Fruit fly (Drosophila melanogaster): ENCODE measurements around the gene elm.

DNA sequence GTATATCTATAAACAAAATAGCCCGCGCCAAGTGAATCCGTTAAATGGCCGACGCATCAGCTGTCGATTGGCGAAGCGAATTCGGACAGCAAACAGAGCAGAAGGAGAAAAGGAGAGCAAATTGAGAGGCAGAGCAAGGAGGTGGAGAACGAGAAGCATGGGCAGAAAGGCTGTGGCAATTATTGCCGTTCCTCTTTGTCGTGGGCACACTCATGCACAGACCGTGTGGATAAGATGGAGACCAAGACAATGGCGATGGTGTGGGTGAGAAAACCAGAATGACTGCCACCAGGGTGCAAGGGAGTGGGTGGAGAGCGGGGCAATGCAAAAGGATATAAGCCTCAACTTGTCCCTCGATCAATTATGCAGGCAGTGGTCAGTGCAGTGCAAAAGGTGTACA lies 43.5 kb downstream of the elm start:
- TF ChIP-seq pan (optimal IDR thresholded peaks at IDR 0.05): no peak
- TF ChIP-seq EcR (GFP tag; optimal IDR thresholded peaks at IDR 0.05): no peak
- TF ChIP-seq CG8478 (optimal IDR thresholded peaks at IDR 0.05): no peak
- TF ChIP-seq usp (GFP tag; optimal IDR thresholded peaks at IDR 0.05): no peak
- TF ChIP-seq psq (optimal IDR thresholded peaks at IDR 0.05): no peak

Measured in whole organism.